Worm (Caenorhabditis elegans) whole organism, L4 larva: Measurements from ENCODE around the gene C17G10.6.

Source experiments
- F26F4.8 ChIP-seq: fragments of 200-800 bp; sonication (Bioruptor generic); conservative IDR thresholded peaks from 2 replicates; pipeline ENCODE4 v1.3.6; 2022; ENCODE audit warnings: missing genetic modification characterization, missing compliant biosample characterization
- F37D6.2 ChIP-seq: sonication (generic microtip); optimal IDR thresholded peaks from 2 replicates; lab custom pipeline; 2016; ENCODE audit warnings: mild to moderate bottlenecking, missing genetic modification characterization, missing compliant biosample characterization
- F44E2.7 ChIP-seq: fragments of 200-800 bp; sonication (Bioruptor generic); IDR thresholded peaks from 2 replicates; pipeline ENCODE4 v2.1.2; 2022; ENCODE audit warnings: missing genetic modification characterization, missing compliant biosample characterization
- F49E8.2 ChIP-seq: sonication (generic microtip); optimal IDR thresholded peaks from 2 replicates; lab custom pipeline; 2016; ENCODE audit warnings: missing compliant biosample characterization, mild to moderate bottlenecking, missing genetic modification characterization, borderline replicate concordance
- T20F7.1 ChIP-seq: fragments of 200-800 bp; sonication (Bioruptor generic); optimal IDR thresholded peaks from 2 replicates; lab custom pipeline; 2018; ENCODE audit warnings: mild to moderate bottlenecking, missing genetic modification characterization, missing compliant biosample characterization
- Y105C5A.15 ChIP-seq: fragments of 200-800 bp; sonication (Bioruptor generic); IDR thresholded peaks from 2 replicates; pipeline ENCODE4 v1.3.6; 2022; ENCODE audit warnings: missing genetic modification characterization, missing compliant biosample characterization
- Y48G9A.11 ChIP-seq: fragments of 200-800 bp; sonication (Bioruptor generic); IDR thresholded peaks from 2 replicates; pipeline ENCODE4 v1.3.6; 2022; ENCODE audit warnings: missing genetic modification reagents, missing genetic modification characterization, missing compliant biosample characterization
- Y5F2A.4 ChIP-seq: fragments of 200-800 bp; sonication (Bioruptor generic); optimal IDR thresholded peaks from 2 replicates; lab custom pipeline; 2018; ENCODE audit warnings: mild to moderate bottlenecking, missing genetic modification characterization, missing compliant biosample characterization
- Y75B8A.6 ChIP-seq: fragments of 200-800 bp; sonication (Bioruptor generic); IDR thresholded peaks from 2 replicates; pipeline ENCODE4 v1.3.6; 2022; ENCODE audit warnings: missing genetic modification reagents, missing genetic modification characterization, missing compliant biosample characterization
- ZK337.2 ChIP-seq: fragments of 200-800 bp; sonication (Bioruptor generic); IDR thresholded peaks from 2 replicates; pipeline ENCODE4 v1.3.6; 2022; ENCODE audit warnings: missing genetic modification reagents, missing genetic modification characterization, missing compliant biosample characterization
- ZK546.5 ChIP-seq, 2 experiments: sonication (generic microtip); optimal IDR thresholded peaks; 2 replicates each; lab custom pipeline; 2017; ENCODE audit warnings: missing biosample characterization in 2 of 2, missing genetic modification characterization in 2 of 2
- aha-1 ChIP-seq: fragments of 150-350 bp; peaks from one replicate; lab custom pipeline; 2014; ENCODE audit warnings: missing biosample characterization, missing genetic modification characterization
- ama-1 ChIP-seq: fragments of 150-350 bp; optimal IDR thresholded peaks from 2 replicates; lab custom pipeline; 2014; ENCODE audit warnings: inconsistent platforms, mixed read lengths
- attf-4 ChIP-seq: sonication (generic microtip); optimal IDR thresholded peaks from 3 replicates; lab custom pipeline; 2017; ENCODE audit warnings: missing biosample characterization, missing genetic modification characterization
- ceh-20 ChIP-seq: fragments of 200-800 bp; sonication (Bioruptor generic); IDR thresholded peaks from 2 replicates; pipeline ENCODE4 v1.3.6; 2022; ENCODE audit warnings: missing genetic modification reagents, missing genetic modification characterization, missing compliant biosample characterization
- ceh-28 ChIP-seq: fragments of 150-350 bp; optimal IDR thresholded peaks from 2 replicates; lab custom pipeline; 2014; ENCODE audit warnings: missing biosample characterization, missing genetic modification reagents, missing genetic modification characterization
- ceh-32 ChIP-seq: sonication (generic microtip); optimal IDR thresholded peaks from 2 replicates; lab custom pipeline; 2016; ENCODE audit warnings: mild to moderate bottlenecking, missing genetic modification characterization, missing compliant biosample characterization; ENCODE audit not compliant: poor library complexity
- ceh-44 ChIP-seq: fragments of 200-800 bp; sonication (Bioruptor generic); IDR thresholded peaks from 2 replicates; pipeline ENCODE4 v1.3.6; 2022; ENCODE audit warnings: missing genetic modification reagents, missing genetic modification characterization, missing compliant biosample characterization
- ceh-62 ChIP-seq: sonication (generic microtip); optimal IDR thresholded peaks from 2 replicates; lab custom pipeline; 2017; ENCODE audit warnings: missing biosample characterization, missing genetic modification characterization
- daf-12 ChIP-seq: fragments of 150-350 bp; optimal IDR thresholded peaks from 2 replicates; lab custom pipeline; 2014; ENCODE audit warnings: missing biosample characterization, missing genetic modification reagents, missing genetic modification characterization
- daf-16 ChIP-seq, 3 experiments: sonication (generic microtip); optimal IDR thresholded peaks; 2 replicates each; lab custom pipeline; 2016 to 2017; ENCODE audit warnings: missing genetic modification characterization in 3 of 3, missing genetic modification reagents in 3 of 3, mild to moderate bottlenecking in 2 of 3, missing compliant biosample characterization in 2 of 3, missing biosample characterization in 1 of 3, moderate library complexity in 1 of 3
- dmd-8 ChIP-seq: fragments of 200-800 bp; sonication (Bioruptor generic); IDR thresholded peaks from 2 replicates; pipeline ENCODE4 v1.3.6; 2022; ENCODE audit warnings: missing genetic modification characterization, missing compliant biosample characterization
- dmd-9 ChIP-seq: fragments of 200-800 bp; sonication (Bioruptor generic); IDR thresholded peaks from 2 replicates; pipeline ENCODE4 v1.3.6; 2022; ENCODE audit warnings: missing genetic modification reagents, missing genetic modification characterization, missing compliant biosample characterization
- dpl-1 ChIP-seq: fragments of 150-350 bp; optimal IDR thresholded peaks from 2 replicates; lab custom pipeline; 2014; ENCODE audit warnings: missing biosample characterization, missing genetic modification reagents, missing genetic modification characterization
- duxl-1 ChIP-seq: sonication (generic microtip); optimal IDR thresholded peaks from 2 replicates; lab custom pipeline; 2016; ENCODE audit warnings: mild to moderate bottlenecking, missing genetic modification characterization, moderate library complexity, missing compliant biosample characterization; ENCODE audit not compliant: poor library complexity
- dve-1 ChIP-seq: sonication (generic microtip); optimal IDR thresholded peaks from 2 replicates; lab custom pipeline; 2017; ENCODE audit warnings: antibody characterized with exemption, mild to moderate bottlenecking, missing genetic modification characterization, missing compliant biosample characterization; ENCODE audit not compliant: insufficient read depth
- egl-27 ChIP-seq: sonication (generic microtip); optimal IDR thresholded peaks from 3 replicates; lab custom pipeline; 2017; ENCODE audit warnings: missing biosample characterization, missing genetic modification reagents, missing genetic modification characterization
- egl-43 ChIP-seq: fragments of 200-800 bp; sonication (Bioruptor generic); IDR thresholded peaks from 2 replicates; pipeline ENCODE4 v1.3.6; 2022; ENCODE audit warnings: missing genetic modification reagents, missing genetic modification characterization, missing compliant biosample characterization
- hmg-1.1 ChIP-seq: fragments of 200-800 bp; sonication (Bioruptor generic); IDR thresholded peaks from 2 replicates; pipeline ENCODE4 v1.3.6; 2022; ENCODE audit warnings: missing genetic modification reagents, missing genetic modification characterization, missing compliant biosample characterization
- lim-7 ChIP-seq: fragments of 200-800 bp; sonication (Bioruptor generic); IDR thresholded peaks from 2 replicates; pipeline ENCODE4 v1.3.6; 2022; ENCODE audit warnings: missing genetic modification characterization, missing compliant biosample characterization
- lin-39 ChIP-seq: fragments of 150-350 bp; optimal IDR thresholded peaks from 2 replicates; lab custom pipeline; 2014; ENCODE audit warnings: missing biosample characterization, missing genetic modification reagents, missing genetic modification characterization
- madf-5 ChIP-seq, 2 experiments: fragments of 200-800 bp; sonication (Bioruptor generic); IDR thresholded peaks; 2 replicates each; pipeline ENCODE4 v1.3.6; 2022; ENCODE audit warnings: missing compliant biosample characterization in 2 of 2, missing genetic modification characterization in 2 of 2
- madf-9 ChIP-seq: fragments of 200-800 bp; sonication (Bioruptor generic); conservative IDR thresholded peaks from 2 replicates; pipeline ENCODE4 v1.3.6; 2022; ENCODE audit warnings: missing genetic modification reagents, missing genetic modification characterization, missing compliant biosample characterization
- mdt-29 ChIP-seq: fragments of 200-800 bp; sonication (Bioruptor generic); IDR thresholded peaks from 2 replicates; pipeline ENCODE4 v1.3.6; 2022; ENCODE audit warnings: missing genetic modification reagents, missing genetic modification characterization, missing compliant biosample characterization
- mep-1 ChIP-seq: fragments of 150-350 bp; sonication (generic microtip); optimal IDR thresholded peaks from 3 replicates; lab custom pipeline; 2014; ENCODE audit warnings: missing biosample characterization, missing genetic modification characterization
- mes-2 ChIP-seq: sonication (generic microtip); optimal IDR thresholded peaks from 2 replicates; lab custom pipeline; 2016; ENCODE audit warnings: missing genotype, mild to moderate bottlenecking, missing genetic modification characterization, missing compliant biosample characterization; ENCODE audit not compliant: poor library complexity, severe bottlenecking
- mxl-3 ChIP-seq: fragments of 200-800 bp; sonication (Bioruptor generic); optimal IDR thresholded peaks from 2 replicates; lab custom pipeline; 2018; ENCODE audit warnings: mild to moderate bottlenecking, missing genetic modification characterization, missing compliant biosample characterization
- nhr-102 ChIP-seq: sonication (generic microtip); optimal IDR thresholded peaks from 2 replicates; lab custom pipeline; 2016; ENCODE audit warnings: mild to moderate bottlenecking, missing genetic modification characterization, moderate library complexity, missing compliant biosample characterization
- nhr-237 ChIP-seq: sonication (generic microtip); optimal IDR thresholded peaks from 2 replicates; lab custom pipeline; 2017; ENCODE audit warnings: missing biosample characterization, missing genetic modification characterization
- nhr-25 ChIP-seq: sonication (generic microtip); optimal IDR thresholded peaks from 2 replicates; lab custom pipeline; 2017; ENCODE audit warnings: missing genetic modification characterization, mild to moderate bottlenecking, missing compliant biosample characterization, antibody characterized with exemption, moderate library complexity, borderline replicate concordance; ENCODE audit not compliant: insufficient read depth
- nhr-48 ChIP-seq: sonication (generic microtip); optimal IDR thresholded peaks from 2 replicates; lab custom pipeline; 2016; ENCODE audit warnings: mild to moderate bottlenecking, missing genetic modification characterization, missing compliant biosample characterization
- nhr-6 ChIP-seq: fragments of 150-350 bp; optimal IDR thresholded peaks from 2 replicates; lab custom pipeline; 2014; ENCODE audit warnings: missing biosample characterization, missing genetic modification characterization
- php-3 ChIP-seq: fragments of 200-800 bp; sonication (Bioruptor generic); IDR thresholded peaks from 2 replicates; pipeline ENCODE4 v1.3.6; 2022; ENCODE audit warnings: missing genetic modification reagents, missing genetic modification characterization, missing compliant biosample characterization
- pqm-1 ChIP-seq: sonication (generic microtip); optimal IDR thresholded peaks from 2 replicates; lab custom pipeline; 2017; ENCODE audit warnings: missing biosample characterization, missing genetic modification characterization
- set-16 ChIP-seq: fragments of 200-800 bp; sonication (Bioruptor generic); IDR thresholded peaks from 2 replicates; pipeline ENCODE4 v1.3.6; 2022; ENCODE audit warnings: missing genetic modification reagents, missing genetic modification characterization, missing compliant biosample characterization
- skn-1 ChIP-seq: fragments of 150-350 bp; optimal IDR thresholded peaks from 2 replicates; lab custom pipeline; 2014; ENCODE audit warnings: missing biosample characterization, missing genetic modification characterization
- snpc-1.2 ChIP-seq: fragments of 200-800 bp; sonication (Bioruptor generic); IDR thresholded peaks from 2 replicates; pipeline ENCODE4 v1.3.6; 2022; ENCODE audit warnings: missing genetic modification reagents, missing genetic modification characterization, missing compliant biosample characterization
- snpc-4 ChIP-seq: fragments of 150-350 bp; optimal IDR thresholded peaks from 2 replicates; lab custom pipeline; 2014; ENCODE audit warnings: missing biosample characterization, missing genetic modification characterization
- spr-3 ChIP-seq: fragments of 200-800 bp; sonication (Bioruptor generic); optimal IDR thresholded peaks from 2 replicates; lab custom pipeline; 2018; ENCODE audit warnings: mild to moderate bottlenecking, missing genetic modification characterization, missing compliant biosample characterization
- zfp-3 ChIP-seq: fragments of 200-800 bp; sonication (Bioruptor generic); conservative IDR thresholded peaks from 2 replicates; pipeline ENCODE4 v1.3.6; 2022; ENCODE audit warnings: missing genetic modification reagents, missing genetic modification characterization, missing compliant biosample characterization
- zip-11 ChIP-seq: fragments of 200-800 bp; sonication (Bioruptor generic); IDR thresholded peaks from 2 replicates; pipeline ENCODE4 v1.3.6; 2022; ENCODE audit warnings: missing genetic modification characterization, missing compliant biosample characterization
- ztf-11 ChIP-seq: fragments of 150-350 bp; optimal IDR thresholded peaks from 2 replicates; lab custom pipeline; 2014; ENCODE audit warnings: missing biosample characterization, missing genetic modification characterization

Gene C17G10.6

ce11 chrII:5585788-5586187 lies 17.3 kb downstream of the C17G10.6 start, which contains the start of gene lys-8 (continued):
- TF ChIP-seq lin-39 (tag; lab: Kevin White, UChicago) (no peak), nhr-25 (tag; lab: Kevin White, UChicago) (no peak), Y5F2A.4 (no peak), F26F4.8 (GFP tag; lab: Robert Waterston, UW) (no peak), madf-9 (GFP tag; lab: Robert Waterston, UW) (no peak), pqm-1 (peak; percentile 99), ceh-44 (GFP tag; lab: Robert Waterston, UW) (no peak), zip-11 (GFP tag; lab: Robert Waterston, UW) (no peak), dpl-1 (no peak), lim-7 (no peak), snpc-4 (no peak), ztf-11 (tag; lab: Kevin White, UChicago) (no peak), dve-1 (tag; lab: Kevin White, UChicago) (peak; percentile 89), aha-1 (tag; lab: Kevin White, UChicago) (no peak), set-16 (no peak), F44E2.7 (no peak), nhr-102 (tag; lab: Kevin White, UChicago) (peak; percentile 16), Y48G9A.11 (no peak), mdt-29 (GFP tag; lab: Robert Waterston, UW) (no peak), daf-12 (tag; lab: Kevin White, UChicago) (no peak), ZK546.5 (tag; optimal IDR thresholded peaks at IDR 0.05; lab: Kevin White, UChicago) (no peak), Y105C5A.15 (GFP tag; lab: Robert Waterston, UW) (no peak), snpc-1.2 (GFP tag; lab: Robert Waterston, UW) (no peak), mes-2 (tag; lab: Kevin White, UChicago) (no peak), nhr-6 (no peak), ama-1 (no peak), dmd-9 (GFP tag; lab: Robert Waterston, UW) (no peak), daf-16 (GFP tag; optimal IDR thresholded peaks at IDR 0.05; lab: Kevin White, UChicago) (no peak), daf-16 (tag; optimal IDR thresholded peaks at IDR 0.05; lab: Kevin White, UChicago) (peak; percentile 98), nhr-237 (tag; lab: Kevin White, UChicago) (no peak), ceh-62 (tag; lab: Kevin White, UChicago) (no peak), php-3 (GFP tag; lab: Robert Waterston, UW) (peak; percentile 99), nhr-48 (tag; lab: Kevin White, UChicago) (peak; percentile 33), hmg-1.1 (no peak), zfp-3 (GFP tag; lab: Robert Waterston, UW) (no peak), ZK337.2 (no peak), T20F7.1 (GFP tag; lab: Kevin White, UChicago) (peak; percentile 45), ceh-20 (GFP tag; lab: Robert Waterston, UW) (peak; percentile 86), Y75B8A.6 (GFP tag; lab: Robert Waterston, UW) (no peak), spr-3 (GFP tag; lab: Kevin White, UChicago) (no peak), F49E8.2 (tag; lab: Kevin White, UChicago) (no peak), ceh-28 (tag; lab: Kevin White, UChicago) (no peak), attf-4 (tag; lab: Kevin White, UChicago) (no peak), duxl-1 (no peak), F37D6.2 (tag; lab: Kevin White, UChicago) (no peak), dmd-8 (GFP tag; lab: Robert Waterston, UW) (no peak), mxl-3 (GFP tag; lab: Kevin White, UChicago) (peak; percentile 35), ceh-32 (tag; lab: Kevin White, UChicago) (no peak), egl-27 (no peak), skn-1 (no peak), egl-43 (GFP tag; lab: Robert Waterston, UW) (no peak), mep-1 (tag; lab: Kevin White, UChicago) (no peak), madf-5 (GFP tag; IDR thresholded peaks at IDR 0.05; lab: Robert Waterston, UW) (no peak)
